Worm (Caenorhabditis elegans) whole organism, young adult: ENCODE measurements around the gene CD4.1.

Source experiments
- B0019.2 ChIP-seq: fragments of 200-800 bp; sonication (Bioruptor generic); conservative IDR thresholded peaks from 2 replicates; pipeline ENCODE4 v1.3.6; 2022; ENCODE audit warnings: missing genetic modification reagents, missing genetic modification characterization, missing compliant biosample characterization
- B0035.1 ChIP-seq: sonication (generic microtip); optimal IDR thresholded peaks from 2 replicates; lab custom pipeline; 2016; ENCODE audit warnings: missing genetic modification characterization, mild to moderate bottlenecking, missing compliant biosample characterization, missing genotype, missing genetic modification reagents
- C06A6.2 ChIP-seq: fragments of 200-800 bp; sonication (Bioruptor generic); conservative IDR thresholded peaks from 2 replicates; pipeline ENCODE4 v1.3.6; 2022; ENCODE audit warnings: missing genetic modification characterization, missing compliant biosample characterization
- D2030.7 ChIP-seq: fragments of 200-800 bp; sonication (Bioruptor generic); IDR thresholded peaks from 2 replicates; pipeline ENCODE4 v1.3.6; 2022; ENCODE audit warnings: missing genetic modification reagents, missing genetic modification characterization, missing compliant biosample characterization
- F22D6.2 ChIP-seq: sonication (generic microtip); optimal IDR thresholded peaks from 2 replicates; lab custom pipeline; 2016; ENCODE audit warnings: mild to moderate bottlenecking, missing genetic modification characterization, missing compliant biosample characterization
- F23B12.7 ChIP-seq: sonication (generic microtip); optimal IDR thresholded peaks from 2 replicates; lab custom pipeline; 2017; ENCODE audit warnings: missing genetic modification characterization, mild to moderate bottlenecking, missing compliant biosample characterization, antibody characterized with exemption, moderate library complexity; ENCODE audit not compliant: insufficient read depth
- F57A8.1 ChIP-seq: fragments of 200-800 bp; sonication (Bioruptor generic); optimal IDR thresholded peaks from 2 replicates; lab custom pipeline; 2018; ENCODE audit warnings: mild to moderate bottlenecking, missing genetic modification characterization, moderate library complexity, missing compliant biosample characterization
- aptf-3 ChIP-seq: fragments of 200-800 bp; sonication (Bioruptor generic); IDR thresholded peaks from 2 replicates; pipeline ENCODE4 v1.3.6; 2022; ENCODE audit warnings: missing genetic modification characterization, missing compliant biosample characterization
- atf-7 ChIP-seq: sonication (generic microtip); optimal IDR thresholded peaks from 2 replicates; lab custom pipeline; 2017; ENCODE audit warnings: mild to moderate bottlenecking, missing genetic modification characterization, missing compliant biosample characterization
- attf-3 ChIP-seq: fragments of 200-800 bp; sonication (Bioruptor generic); conservative IDR thresholded peaks from 2 replicates; pipeline ENCODE4 v1.3.6; 2022; ENCODE audit warnings: missing genetic modification reagents, missing genetic modification characterization, missing compliant biosample characterization
- bed-1 ChIP-seq: fragments of 200-800 bp; sonication (Bioruptor generic); IDR thresholded peaks from 2 replicates; pipeline ENCODE4 v1.3.6; 2022; ENCODE audit warnings: missing genetic modification reagents, missing genetic modification characterization, missing compliant biosample characterization
- ccch-3 ChIP-seq: fragments of 200-800 bp; sonication (Bioruptor generic); optimal IDR thresholded peaks from 2 replicates; lab custom pipeline; 2018; ENCODE audit warnings: mild to moderate bottlenecking, missing genetic modification characterization, missing compliant biosample characterization
- ceh-58 ChIP-seq: fragments of 200-800 bp; sonication (Bioruptor generic); IDR thresholded peaks from 2 replicates; pipeline ENCODE4 v1.3.6; 2022; ENCODE audit warnings: missing genetic modification characterization, missing compliant biosample characterization
- ceh-91 ChIP-seq: fragments of 200-800 bp; sonication (Bioruptor generic); IDR thresholded peaks from 2 replicates; pipeline ENCODE4 v1.3.6; 2022; ENCODE audit warnings: missing genetic modification reagents, missing genetic modification characterization, missing compliant biosample characterization
- chd-7 ChIP-seq: sonication (generic microtip); optimal IDR thresholded peaks from 2 replicates; lab custom pipeline; 2016; ENCODE audit warnings: mild to moderate bottlenecking, missing genetic modification characterization, moderate library complexity, missing compliant biosample characterization
- die-1 ChIP-seq: sonication (generic microtip); optimal IDR thresholded peaks from 2 replicates; lab custom pipeline; 2016; ENCODE audit warnings: missing genotype, mild to moderate bottlenecking, missing genetic modification characterization, missing compliant biosample characterization
- ets-4 ChIP-seq: fragments of 200-800 bp; sonication (Bioruptor generic); optimal IDR thresholded peaks from 2 replicates; lab custom pipeline; 2018; ENCODE audit warnings: mild to moderate bottlenecking, missing genetic modification characterization, missing compliant biosample characterization
- him-1 ChIP-seq: sonication (generic microtip); optimal IDR thresholded peaks from 2 replicates; lab custom pipeline; 2016; ENCODE audit warnings: missing genotype, missing genetic modification reagents, missing genetic modification characterization, missing compliant biosample characterization
- hmg-1.2 ChIP-seq: fragments of 200-800 bp; sonication (Bioruptor generic); IDR thresholded peaks from 2 replicates; pipeline ENCODE4 v1.3.6; 2022; ENCODE audit warnings: missing genetic modification reagents, missing genetic modification characterization, missing compliant biosample characterization
- lag-1 ChIP-seq: fragments of 200-800 bp; sonication (Bioruptor generic); IDR thresholded peaks from 2 replicates; pipeline ENCODE4 v1.3.6; 2022; ENCODE audit warnings: missing genetic modification reagents, missing genetic modification characterization, missing compliant biosample characterization
- let-607 ChIP-seq, 2 experiments: fragments of 200-800 bp in 1 of 2; sonication (Bioruptor generic) in 1 of 2; sonication (generic microtip) in 1 of 2; optimal IDR thresholded peaks; 2 replicates each; lab custom pipeline; 2016 to 2018; ENCODE audit warnings: mild to moderate bottlenecking in 2 of 2, missing compliant biosample characterization in 2 of 2, missing genetic modification characterization in 2 of 2, moderate library complexity in 2 of 2, missing genotype in 1 of 2
- lin-35 ChIP-seq, 3 experiments: fragments of 150-350 bp in 2 of 3; sonication (generic microtip) in 1 of 3; optimal IDR thresholded peaks; 2 replicates each; lab custom pipeline; 2014 to 2018; ENCODE audit warnings: missing biosample characterization in 3 of 3, missing genetic modification characterization in 3 of 3, missing genetic modification reagents in 3 of 3
- madf-6 ChIP-seq: fragments of 200-800 bp; sonication (Bioruptor generic); IDR thresholded peaks from 2 replicates; pipeline ENCODE4 v1.3.6; 2022; ENCODE audit warnings: missing genetic modification reagents, missing genetic modification characterization, missing compliant biosample characterization
- mel-28 ChIP-seq: sonication (generic microtip); optimal IDR thresholded peaks from 2 replicates; lab custom pipeline; 2016; ENCODE audit warnings: borderline replicate concordance, mild to moderate bottlenecking, missing genetic modification characterization, missing compliant biosample characterization
- nfya-1 ChIP-seq: sonication (generic microtip); optimal IDR thresholded peaks from 2 replicates; lab custom pipeline; 2017; ENCODE audit warnings: antibody characterized with exemption, missing compliant biosample characterization, missing genetic modification characterization, borderline replicate concordance; ENCODE audit not compliant: insufficient read depth
- nfyb-1 ChIP-seq: fragments of 200-800 bp; sonication (Bioruptor generic); IDR thresholded peaks from 2 replicates; pipeline ENCODE4 v1.3.6; 2022; ENCODE audit warnings: missing genetic modification reagents, missing genetic modification characterization, missing compliant biosample characterization
- nhr-179 ChIP-seq: sonication (generic microtip); optimal IDR thresholded peaks from 2 replicates; lab custom pipeline; 2016; ENCODE audit warnings: mild to moderate bottlenecking, missing genetic modification characterization, missing compliant biosample characterization
- nhr-27 ChIP-seq: fragments of 200-800 bp; sonication (Bioruptor generic); optimal IDR thresholded peaks from 2 replicates; lab custom pipeline; 2018; ENCODE audit warnings: mild to moderate bottlenecking, missing genetic modification characterization, moderate library complexity, missing compliant biosample characterization
- nhr-80 ChIP-seq: sonication (generic microtip); optimal IDR thresholded peaks from 2 replicates; lab custom pipeline; 2016; ENCODE audit warnings: missing genetic modification characterization, missing compliant biosample characterization
- pha-4 ChIP-seq: fragments of 150-350 bp; sonication (generic microtip); optimal IDR thresholded peaks from 2 replicates; lab custom pipeline; 2014; ENCODE audit warnings: missing biosample characterization, missing genetic modification reagents, missing genetic modification characterization
- repo-1 ChIP-seq: sonication (generic microtip); optimal IDR thresholded peaks from 2 replicates; lab custom pipeline; 2017; ENCODE audit warnings: mild to moderate bottlenecking, missing genetic modification characterization, missing compliant biosample characterization
- rpc-1 ChIP-seq, 2 experiments: fragments of 150-350 bp in 1 of 2; sonication (generic microtip) in 1 of 2; optimal IDR thresholded peaks; 2 replicates each; lab custom pipeline; 2014 to 2018; ENCODE audit warnings: missing biosample characterization in 1 of 2, missing genetic modification characterization in 1 of 2, missing genetic modification reagents in 1 of 2, missing genotype in 1 of 2
- tlf-1 ChIP-seq: fragments of 200-800 bp; sonication (Bioruptor generic); optimal IDR thresholded peaks from 2 replicates; lab custom pipeline; 2018; ENCODE audit warnings: mild to moderate bottlenecking, missing genetic modification characterization, missing compliant biosample characterization
- zim-3 ChIP-seq: sonication (generic microtip); optimal IDR thresholded peaks from 2 replicates; lab custom pipeline; 2017; ENCODE audit warnings: mild to moderate bottlenecking, missing genetic modification characterization, moderate library complexity, missing compliant biosample characterization
- ztf-22 ChIP-seq: fragments of 200-800 bp; sonication (Bioruptor generic); optimal IDR thresholded peaks from 2 replicates; lab custom pipeline; 2018; ENCODE audit warnings: mild to moderate bottlenecking, missing genetic modification characterization, moderate library complexity, missing compliant biosample characterization
- ztf-28 ChIP-seq: fragments of 200-800 bp; sonication (Bioruptor generic); IDR thresholded peaks from 2 replicates; pipeline ENCODE4 v1.3.6; 2022; ENCODE audit warnings: missing genetic modification reagents, missing genetic modification characterization, missing compliant biosample characterization
- ztf-6 ChIP-seq: fragments of 200-800 bp; sonication (Bioruptor generic); IDR thresholded peaks from 2 replicates; pipeline ENCODE4 v1.3.6; 2022; ENCODE audit warnings: missing genetic modification reagents, missing genetic modification characterization, missing compliant biosample characterization

CD4.1 gene

DNA sequence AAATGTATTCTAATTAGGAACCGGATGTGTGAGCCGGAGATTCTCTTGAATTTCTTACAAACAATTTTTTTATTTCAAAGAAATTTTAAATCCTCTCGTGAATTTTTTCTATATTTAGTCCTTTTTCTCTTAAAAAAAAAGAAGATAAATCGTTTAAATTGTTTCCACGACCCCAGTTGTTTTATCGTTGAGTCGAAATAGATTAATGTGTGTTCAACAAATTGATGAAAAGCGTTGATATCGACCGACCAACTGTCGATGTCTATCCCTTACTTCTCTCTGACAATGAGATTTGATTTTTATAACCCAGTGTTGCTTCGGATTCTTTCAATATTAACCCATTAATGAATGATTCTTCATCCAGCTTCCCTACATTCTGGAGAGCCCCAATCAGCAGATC, at the start of gene CD4.1:
TSS of gene CD4.1 (plus strand) at position 301 of the 400 bp plus-strand sequence.
- TF ChIP-seq lag-1 (GFP tag; lab: Robert Waterston, UW) (no peak), tlf-1 (GFP tag; lab: Kevin White, UChicago) (no peak), nhr-179 (tag; lab: Kevin White, UChicago) (no peak), pha-4 (tag; lab: Kevin White, UChicago) (no peak), ccch-3 (GFP tag; lab: Kevin White, UChicago) (no peak), die-1 (no peak), ceh-58 (no peak)

DNA sequence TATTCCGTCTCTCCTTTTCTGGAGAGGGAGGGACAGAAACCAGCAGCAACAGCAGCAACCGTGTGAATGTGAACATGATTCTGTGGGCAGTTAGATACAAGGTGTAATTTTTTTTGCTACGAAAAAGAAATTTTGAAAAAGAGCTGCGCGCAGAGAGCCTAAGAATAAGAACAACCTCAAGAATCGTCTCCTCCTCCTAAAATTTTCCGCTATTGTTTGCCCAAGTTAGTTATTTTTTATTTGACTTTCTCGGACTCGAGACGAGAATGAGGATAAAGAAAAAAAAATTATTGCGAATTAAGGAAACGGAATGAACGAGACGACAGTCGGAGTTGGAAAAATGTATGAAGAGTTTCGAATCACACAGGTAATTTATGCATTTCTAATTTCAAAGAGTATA, 47.8 kb upstream of the CD4.1 start, which contains the start of gene glb-5:
TSS of gene glb-5 (plus strand) at position 301 of the 400 bp plus-strand sequence.
- no peak for TF ChIP-seq ceh-91 (GFP tag; lab: Robert Waterston, UW)
- no peak for TF ChIP-seq F23B12.7 (tag; lab: Kevin White, UChicago)
- no peak for TF ChIP-seq ztf-6
- TF ChIP-seq, all 124 proteins: peak for 0

DNA sequence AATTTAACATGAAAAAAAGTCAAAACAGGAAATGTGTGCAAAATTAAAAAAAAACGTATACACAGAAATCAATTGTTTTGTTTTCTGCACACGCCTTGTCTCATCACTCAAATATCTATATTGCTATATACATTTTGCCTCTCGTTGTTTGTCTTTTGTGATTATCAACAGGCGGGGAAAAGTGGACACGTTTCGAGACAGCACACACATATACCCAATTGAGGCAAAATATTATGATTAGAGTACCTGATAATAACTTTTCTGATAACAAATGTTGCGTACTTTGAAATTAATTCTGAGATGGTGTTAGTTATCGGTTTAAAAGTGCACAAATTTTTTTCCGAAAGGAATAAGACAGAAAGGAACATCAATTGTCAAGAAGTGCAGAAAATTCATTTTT, 46.5 kb upstream of the CD4.1 start:
- TF ChIP-seq ets-4 (GFP tag; lab: Kevin White, UChicago) (peak; percentile 80), let-607 (tag; optimal IDR thresholded peaks at IDR 0.05; lab: Kevin White, UChicago) (peak; percentile 27 to 44), nhr-27 (tag; lab: Kevin White, UChicago) (no peak), nhr-80 (tag; lab: Kevin White, UChicago) (peak; percentile 95), pha-4 (tag; lab: Kevin White, UChicago) (peak; percentile 14), repo-1 (no peak), chd-7 (tag; lab: Kevin White, UChicago) (no peak), F22D6.2 (tag; lab: Kevin White, UChicago) (no peak), mel-28 (tag; lab: Kevin White, UChicago) (no peak), ztf-22 (peak; percentile 2)

DNA sequence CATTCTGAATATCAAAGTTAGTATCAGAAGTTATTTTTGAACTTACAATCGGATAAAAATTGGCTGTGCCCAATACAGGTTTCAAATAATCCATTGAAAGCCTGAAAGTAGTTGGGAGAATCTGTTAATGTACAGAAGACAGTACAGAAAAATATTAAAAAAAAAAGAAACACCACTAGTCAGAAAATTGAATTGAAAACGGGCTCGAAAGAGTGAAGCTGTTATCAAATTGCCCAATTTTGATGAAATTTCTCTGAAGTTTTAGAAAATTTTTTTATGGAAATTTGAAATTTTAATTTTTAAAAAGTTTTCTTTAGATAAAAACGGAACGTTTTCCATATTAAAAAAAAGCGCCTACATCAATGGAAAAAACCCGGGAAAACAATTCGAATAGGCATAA, 39.2 kb upstream of the CD4.1 start, which contains the start of gene C18C4.7:
TSS of gene C18C4.7 (minus strand) at position 101 of the 400 bp plus-strand sequence.
- TF ChIP-seq rpc-1 (optimal IDR thresholded peaks at IDR 0.05; lab: Kevin White, UChicago) (no peak), rpc-1 (tag; optimal IDR thresholded peaks at IDR 0.05; lab: Kevin White, UChicago) (no peak), D2030.7 (no peak), B0035.1 (tag; lab: Kevin White, UChicago) (no peak), atf-7 (no peak), ztf-28 (GFP tag; lab: Robert Waterston, UW) (no peak), B0019.2 (GFP tag; lab: Robert Waterston, UW) (no peak), ccch-3 (GFP tag; lab: Kevin White, UChicago) (no peak), lin-35 (GFP tag; optimal IDR thresholded peaks at IDR 0.05; lab: Kevin White, UChicago) (no peak), him-1 (tag; lab: Kevin White, UChicago) (no peak), zim-3 (tag; lab: Kevin White, UChicago) (no peak), aptf-3 (GFP tag; lab: Robert Waterston, UW) (no peak)

DNA sequence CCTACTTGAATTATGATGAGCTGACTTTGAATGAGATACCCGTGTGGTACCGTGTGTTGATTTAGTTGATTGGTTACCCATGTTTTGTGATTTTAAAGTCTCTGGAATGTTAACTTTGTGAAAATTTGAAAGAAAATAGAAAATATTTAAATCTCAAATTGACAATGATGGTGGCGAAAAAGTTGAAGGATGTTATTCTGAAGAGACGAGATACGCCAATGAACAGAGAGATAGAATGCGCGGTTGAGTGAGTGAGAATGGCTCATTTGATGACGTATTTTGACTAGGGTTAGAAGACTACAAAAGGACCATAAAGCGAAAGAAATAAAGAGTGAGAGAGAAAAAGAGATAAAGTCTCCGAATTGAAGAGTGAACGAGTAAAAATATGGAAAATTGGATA, 35.9 kb upstream of the CD4.1 start, which contains the start of gene glb-6:
TSS of gene glb-6 (minus strand) at position 101 of the 400 bp plus-strand sequence.
- TF ChIP-seq bed-1 (GFP tag; lab: Robert Waterston, UW) (no peak), nfya-1 (tag; lab: Kevin White, UChicago) (no peak), madf-6 (GFP tag; lab: Robert Waterston, UW) (no peak), C06A6.2 (GFP tag; lab: Robert Waterston, UW) (no peak), nfyb-1 (no peak), attf-3 (GFP tag; lab: Robert Waterston, UW) (no peak), hmg-1.2 (GFP tag; lab: Robert Waterston, UW) (no peak), F57A8.1 (GFP tag; lab: Kevin White, UChicago) (no peak)
